Fruit fly (Drosophila melanogaster): ENCODE results near the gene klar.

DNA sequence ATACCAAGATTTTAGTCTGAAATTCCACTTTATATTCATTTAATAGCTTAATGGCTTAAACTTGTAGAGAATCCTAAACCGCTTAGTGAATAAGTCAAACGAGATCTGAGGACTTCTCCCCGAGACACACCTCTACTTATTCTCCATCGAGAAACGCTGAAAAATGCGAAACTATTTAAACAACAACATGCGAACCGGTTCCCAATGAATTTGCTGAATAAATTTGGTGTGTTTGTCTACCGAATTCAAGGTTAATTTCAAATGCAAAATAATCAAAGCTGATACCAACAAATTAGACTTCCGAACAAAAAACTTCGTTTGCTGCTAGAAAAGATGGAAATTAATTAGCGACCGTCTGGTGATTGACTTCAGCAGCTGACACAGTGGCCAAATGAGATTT is 4.3 kb downstream of the klar start:
- no peak for TF ChIP-seq CG6854 (GFP tag; optimal IDR thresholded peaks at IDR 0.05)
- TF ChIP-seq Lpt (GFP tag; optimal IDR thresholded peaks at IDR 0.05): no peak
- TF ChIP-seq Eip75B (GFP tag; optimal IDR thresholded peaks at IDR 0.05): no peak
- TF ChIP-seq CG3032 (tag; optimal IDR thresholded peaks at IDR 0.05): no peak
- no peak for TF ChIP-seq CG6808 (GFP tag; optimal IDR thresholded peaks at IDR 0.05)
- TF ChIP-seq net (GFP tag; optimal IDR thresholded peaks at IDR 0.05): no peak
- TF ChIP-seq CG10631 (GFP tag; optimal IDR thresholded peaks at IDR 0.05): no peak
- no peak for TF ChIP-seq esn (GFP tag; optimal IDR thresholded peaks at IDR 0.05)
- no peak for TF ChIP-seq acj6 (GFP tag; optimal IDR thresholded peaks at IDR 0.05)
- no peak for TF ChIP-seq CG3919 (GFP tag; optimal IDR thresholded peaks at IDR 0.05)
- TF ChIP-seq Hr38 (GFP tag; optimal IDR thresholded peaks at IDR 0.05): no peak
- TF ChIP-seq OdsH (GFP tag; optimal IDR thresholded peaks at IDR 0.05): no peak
- no peak for TF ChIP-seq Sox15 (GFP tag; optimal IDR thresholded peaks at IDR 0.05)
- no peak for TF ChIP-seq CG11902 (GFP tag; optimal IDR thresholded peaks at IDR 0.05)

Data from whole organism, prepupa.